Worm (Caenorhabditis elegans) whole organism, late embryonic: ENCODE data around the gene col-75.

ENCODE experiments used
- C38D4.7 ChIP-seq: fragments of 200-800 bp; sonication (Bioruptor generic); optimal IDR thresholded peaks from 2 replicates; lab custom pipeline; 2018; ENCODE audit warnings: mild to moderate bottlenecking, missing genetic modification characterization, moderate library complexity, missing compliant biosample characterization
- K02D7.2 ChIP-seq: sonication (generic microtip); optimal IDR thresholded peaks from 2 replicates; lab custom pipeline; 2017; ENCODE audit warnings: mild to moderate bottlenecking, missing genetic modification characterization, missing compliant biosample characterization
- K09A11.1 ChIP-seq: sonication (generic microtip); optimal IDR thresholded peaks from 2 replicates; lab custom pipeline; 2017; ENCODE audit warnings: antibody characterized with exemption, mild to moderate bottlenecking, missing genetic modification characterization, missing compliant biosample characterization; ENCODE audit not compliant: insufficient read depth
- Y22D7AL.16 ChIP-seq: sonication (generic microtip); optimal IDR thresholded peaks from 2 replicates; lab custom pipeline; 2016; ENCODE audit warnings: missing genetic modification characterization, missing compliant biosample characterization
- ahr-1 ChIP-seq: sonication (generic microtip); optimal IDR thresholded peaks from 2 replicates; lab custom pipeline; 2016; ENCODE audit warnings: missing genetic modification characterization, missing compliant biosample characterization
- ceh-18 ChIP-seq: sonication (generic microtip); optimal IDR thresholded peaks from 2 replicates; lab custom pipeline; 2016; ENCODE audit warnings: missing genetic modification characterization, missing compliant biosample characterization
- ceh-19 ChIP-seq: fragments of 200-800 bp; sonication (Bioruptor generic); optimal IDR thresholded peaks from 2 replicates; lab custom pipeline; 2018; ENCODE audit warnings: mild to moderate bottlenecking, missing genetic modification characterization, missing compliant biosample characterization
- ceh-24 ChIP-seq: sonication (generic microtip); optimal IDR thresholded peaks from 2 replicates; lab custom pipeline; 2016; ENCODE audit warnings: mild to moderate bottlenecking, missing genetic modification characterization, missing compliant biosample characterization
- ceh-30 ChIP-seq: fragments of 150-350 bp; optimal IDR thresholded peaks from 2 replicates; lab custom pipeline; 2014; ENCODE audit warnings: missing biosample characterization, missing genetic modification characterization
- ceh-31 ChIP-seq: sonication (generic microtip); optimal IDR thresholded peaks from 2 replicates; lab custom pipeline; 2016; ENCODE audit warnings: missing genetic modification characterization, missing compliant biosample characterization
- ceh-34 ChIP-seq: sonication (generic microtip); optimal IDR thresholded peaks from 2 replicates; lab custom pipeline; 2016; ENCODE audit warnings: mild to moderate bottlenecking, missing genetic modification characterization, missing compliant biosample characterization
- ceh-48 ChIP-seq: sonication (generic microtip); optimal IDR thresholded peaks from 2 replicates; lab custom pipeline; 2016; ENCODE audit warnings: missing genetic modification characterization, inconsistent platforms, missing compliant biosample characterization
- ceh-9 ChIP-seq: sonication (generic microtip); optimal IDR thresholded peaks from 2 replicates; lab custom pipeline; 2016; ENCODE audit warnings: mild to moderate bottlenecking, missing genetic modification characterization, inconsistent platforms, missing compliant biosample characterization
- elt-4 ChIP-seq: sonication (generic microtip); optimal IDR thresholded peaks from 2 replicates; lab custom pipeline; 2016; ENCODE audit warnings: missing genetic modification characterization, missing compliant biosample characterization
- ets-4 ChIP-seq: sonication (generic microtip); optimal IDR thresholded peaks from 2 replicates; lab custom pipeline; 2016; ENCODE audit warnings: missing genetic modification characterization, missing compliant biosample characterization
- eyg-1 ChIP-seq: sonication (generic microtip); optimal IDR thresholded peaks from 2 replicates; lab custom pipeline; 2016; ENCODE audit warnings: missing genotype, missing genetic modification characterization, missing compliant biosample characterization
- fax-1 ChIP-seq: sonication (generic microtip); optimal IDR thresholded peaks from 2 replicates; lab custom pipeline; 2016; ENCODE audit warnings: missing genotype, missing genetic modification characterization, missing compliant biosample characterization
- fkh-10 ChIP-seq: fragments of 150-350 bp; optimal IDR thresholded peaks from 2 replicates; lab custom pipeline; 2014; ENCODE audit warnings: missing biosample characterization, missing genetic modification reagents, missing genetic modification characterization
- fkh-6 ChIP-seq: sonication (generic microtip); optimal IDR thresholded peaks from 2 replicates; lab custom pipeline; 2016; ENCODE audit warnings: missing genetic modification characterization, missing compliant biosample characterization
- gmeb-2 ChIP-seq: sonication (generic microtip); optimal IDR thresholded peaks from 2 replicates; lab custom pipeline; 2016; ENCODE audit warnings: missing genetic modification characterization, inconsistent platforms, missing compliant biosample characterization
- hlh-13 ChIP-seq: fragments of 200-800 bp; sonication (Bioruptor generic); optimal IDR thresholded peaks from 2 replicates; lab custom pipeline; 2018; ENCODE audit warnings: mild to moderate bottlenecking, missing genetic modification characterization, missing compliant biosample characterization
- hlh-15 ChIP-seq: sonication (generic microtip); optimal IDR thresholded peaks from 2 replicates; lab custom pipeline; 2016; ENCODE audit warnings: missing genetic modification characterization, missing compliant biosample characterization
- hlh-8 ChIP-seq: sonication (generic microtip); optimal IDR thresholded peaks from 2 replicates; lab custom pipeline; 2016; ENCODE audit warnings: missing genotype, missing genetic modification characterization, missing compliant biosample characterization
- lin-11 ChIP-seq: fragments of 200-800 bp; sonication (Bioruptor generic); optimal IDR thresholded peaks from 2 replicates; lab custom pipeline; 2018; ENCODE audit warnings: mild to moderate bottlenecking, missing genetic modification characterization, missing compliant biosample characterization
- madf-2 ChIP-seq: sonication (generic microtip); optimal IDR thresholded peaks from 2 replicates; lab custom pipeline; 2017; ENCODE audit warnings: missing genetic modification characterization, missing compliant biosample characterization
- mec-3 ChIP-seq: sonication (generic microtip); optimal IDR thresholded peaks from 2 replicates; lab custom pipeline; 2016; ENCODE audit warnings: borderline replicate concordance, missing genetic modification characterization, missing compliant biosample characterization
- nhr-232 ChIP-seq: sonication (generic microtip); optimal IDR thresholded peaks from 2 replicates; lab custom pipeline; 2016; ENCODE audit warnings: missing genetic modification characterization, missing compliant biosample characterization
- npax-4 ChIP-seq: sonication (generic microtip); optimal IDR thresholded peaks from 2 replicates; lab custom pipeline; 2016; ENCODE audit warnings: missing genetic modification characterization, missing compliant biosample characterization
- odd-2 ChIP-seq: sonication (generic microtip); optimal IDR thresholded peaks from 2 replicates; lab custom pipeline; 2017; ENCODE audit warnings: antibody characterized with exemption, mild to moderate bottlenecking, missing genetic modification characterization, missing compliant biosample characterization
- pax-1 ChIP-seq: fragments of 150-350 bp; optimal IDR thresholded peaks from 2 replicates; lab custom pipeline; 2014; ENCODE audit warnings: missing biosample characterization, missing genetic modification characterization
- pha-2 ChIP-seq: sonication (generic microtip); optimal IDR thresholded peaks from 2 replicates; lab custom pipeline; 2017; ENCODE audit warnings: mild to moderate bottlenecking, missing genetic modification characterization, missing compliant biosample characterization
- pha-4 ChIP-seq: fragments of 150-350 bp; optimal IDR thresholded peaks from 2 replicates; lab custom pipeline; 2018; ENCODE audit warnings: missing biosample characterization, missing genetic modification reagents, missing genetic modification characterization
- pqm-1 ChIP-seq: sonication (generic microtip); optimal IDR thresholded peaks from 2 replicates; lab custom pipeline; 2016; ENCODE audit warnings: missing genetic modification characterization, missing compliant biosample characterization
- pros-1 ChIP-seq: fragments of 150-350 bp; optimal IDR thresholded peaks from 2 replicates; lab custom pipeline; 2014; ENCODE audit warnings: missing biosample characterization, missing genetic modification reagents, missing genetic modification characterization
- ref-2 ChIP-seq: sonication (generic microtip); optimal IDR thresholded peaks from 2 replicates; lab custom pipeline; 2016; ENCODE audit warnings: missing genetic modification characterization, missing compliant biosample characterization
- syd-9 ChIP-seq: sonication (generic microtip); optimal IDR thresholded peaks from 2 replicates; lab custom pipeline; 2016; ENCODE audit warnings: mild to moderate bottlenecking, missing genetic modification characterization, moderate library complexity, missing compliant biosample characterization
- tbx-7 ChIP-seq: sonication (generic microtip); optimal IDR thresholded peaks from 2 replicates; lab custom pipeline; 2016; ENCODE audit warnings: missing genotype, missing genetic modification characterization, missing compliant biosample characterization
- unc-86 ChIP-seq: sonication (generic microtip); optimal IDR thresholded peaks from 2 replicates; lab custom pipeline; 2016; ENCODE audit warnings: missing genetic modification characterization, missing compliant biosample characterization
- zip-5 ChIP-seq: sonication (generic microtip); optimal IDR thresholded peaks from 2 replicates; lab custom pipeline; 2016; ENCODE audit warnings: missing genetic modification characterization, missing compliant biosample characterization

The col-75 gene

ce11 chrII:6470985-6471384, 44.9 kb downstream of the col-75 start, which contains the start of gene dgk-5:
TSS of gene dgk-5 (minus strand) at chrII:6471085.
- TF ChIP-seq pqm-1 (no peak), K09A11.1 (tag; lab: Kevin White, UChicago) (no peak), fax-1 (tag; lab: Kevin White, UChicago) (no peak), ceh-31 (no peak), ceh-24 (tag; lab: Kevin White, UChicago) (no peak), ceh-34 (no peak), C38D4.7 (GFP tag; lab: Kevin White, UChicago) (no peak), syd-9 (tag; lab: Kevin White, UChicago) (no peak), K02D7.2 (tag; lab: Kevin White, UChicago) (no peak), fkh-10 (no peak), fkh-6 (tag; lab: Kevin White, UChicago) (no peak), npax-4 (no peak), elt-4 (tag; lab: Kevin White, UChicago) (no peak), pax-1 (no peak), pha-4 (tag; lab: Kevin White, UChicago) (no peak), gmeb-2 (tag; lab: Kevin White, UChicago) (no peak), mec-3 (no peak), ceh-48 (no peak), unc-86 (tag; lab: Kevin White, UChicago) (no peak)

- no peak for TF ChIP-seq elt-4 (tag; lab: Kevin White, UChicago)
- TF ChIP-seq nhr-232 (tag; lab: Kevin White, UChicago), result no peak
- no peak for TF ChIP-seq ets-4 (tag; lab: Kevin White, UChicago)
- no peak for TF ChIP-seq fax-1 (tag; lab: Kevin White, UChicago)
- no peak for TF ChIP-seq ceh-9 (tag; lab: Kevin White, UChicago)
- no peak for TF ChIP-seq zip-5 (tag; lab: Kevin White, UChicago)
- no peak for TF ChIP-seq tbx-7 (tag; lab: Kevin White, UChicago)
- TF ChIP-seq odd-2 (tag; lab: Kevin White, UChicago), result no peak
- no peak for TF ChIP-seq madf-2 (tag; lab: Kevin White, UChicago)
- no peak for TF ChIP-seq lin-11 (tag; lab: Kevin White, UChicago)
- no peak for TF ChIP-seq eyg-1 (tag; lab: Kevin White, UChicago)
- TF ChIP-seq ref-2 (tag; lab: Kevin White, UChicago), result no peak
- no peak for TF ChIP-seq syd-9 (tag; lab: Kevin White, UChicago)
- TF ChIP-seq fkh-10, result no peak
- no peak for TF ChIP-seq hlh-8 (tag; lab: Kevin White, UChicago)
- TF ChIP-seq ceh-30 (tag; lab: Kevin White, UChicago), result no peak
- TF ChIP-seq K09A11.1 (tag; lab: Kevin White, UChicago), result no peak
- no peak for TF ChIP-seq ceh-19 (GFP tag; lab: Kevin White, UChicago)
- TF ChIP-seq pha-2 (tag; lab: Kevin White, UChicago), result no peak
Measured at ce11 chrII:6475180-6475737, 49.2 kb downstream of the col-75 start, which contains the start of gene T28D9.16. TSS of gene T28D9.16 (plus strand) at chrII:6475687.

ce11 chrII:6476655-6477054, 50.6 kb downstream of the col-75 start, which contains the start of gene T28D9.4:
TSS of gene T28D9.4 (plus strand) at chrII:6476955.
- TF ChIP-seq ceh-18 (tag; lab: Kevin White, UChicago) (no peak), pha-4 (tag; lab: Kevin White, UChicago) (no peak), mec-3 (no peak), hlh-15 (tag; lab: Kevin White, UChicago) (no peak), pros-1 (tag; lab: Kevin White, UChicago) (no peak), hlh-13 (no peak), Y22D7AL.16 (no peak), gmeb-2 (tag; lab: Kevin White, UChicago) (no peak), ahr-1 (tag; lab: Kevin White, UChicago) (no peak), pax-1 (no peak), odd-2 (tag; lab: Kevin White, UChicago) (no peak), ceh-30 (tag; lab: Kevin White, UChicago) (no peak)
